Fruit fly (Drosophila melanogaster): ENCODE data around the gene MKP-4.

MKP-4 gene

DNA sequence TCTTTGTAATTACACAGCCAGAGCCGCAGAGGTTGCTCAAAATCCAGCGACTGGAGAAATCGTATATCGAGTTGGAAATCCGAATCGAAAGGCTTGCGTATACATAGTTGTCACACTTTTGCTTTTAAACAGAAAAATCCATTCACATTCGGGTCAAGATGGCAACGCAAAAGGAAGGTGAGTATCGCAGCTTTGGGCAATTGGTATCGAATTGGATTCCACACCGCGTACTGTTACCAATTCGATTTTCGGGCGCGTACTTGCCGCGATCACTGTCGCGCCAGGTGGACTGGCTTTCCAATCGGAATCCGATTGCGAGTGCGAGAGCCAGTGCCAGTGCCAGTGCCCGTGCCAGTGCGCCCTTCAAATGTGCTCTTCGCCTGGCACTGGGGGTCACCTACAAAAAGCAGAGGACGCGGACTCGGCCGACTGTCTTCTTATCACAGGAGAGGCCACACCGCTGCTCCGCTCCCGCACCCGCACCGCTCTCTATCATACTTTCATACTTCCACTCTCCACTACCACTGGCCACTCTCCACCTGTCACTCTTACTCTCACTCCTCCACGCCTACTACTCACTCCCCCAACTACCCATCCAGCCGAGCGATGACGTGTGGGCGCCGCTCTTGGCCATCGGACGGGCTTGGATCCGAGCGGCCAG is 44.7 kb downstream of the MKP-4 start:
- TF ChIP-seq CG9705 (GFP tag; optimal IDR thresholded peaks at IDR 0.05) (no peak), tai (GFP tag; optimal IDR thresholded peaks at IDR 0.05) (no peak), Vsx2 (GFP tag; optimal IDR thresholded peaks at IDR 0.05; ENCODE audit: partially characterized antibody) (peak; percentile 41)

DNA sequence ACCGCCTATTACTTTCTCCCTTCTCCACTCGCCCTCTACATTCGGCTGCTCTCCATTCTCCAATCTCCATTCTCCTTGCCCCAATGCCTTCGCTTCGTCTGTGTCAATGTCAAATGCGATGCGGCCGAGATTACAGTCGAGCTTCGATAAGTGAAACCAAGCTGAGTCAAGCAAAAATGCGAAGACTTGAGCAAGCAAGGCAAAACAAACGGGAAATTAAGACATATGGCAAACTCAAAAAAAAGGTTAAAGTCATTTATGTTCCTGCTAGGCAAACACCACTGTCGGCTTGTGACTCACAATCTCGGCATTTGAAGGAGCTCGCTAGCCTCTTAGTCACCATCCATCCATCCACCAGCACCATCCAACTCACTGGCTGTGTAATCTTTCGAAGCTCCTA is 45.5 kb downstream of the MKP-4 start:
- peak; percentile 99 for TF ChIP-seq Sp1 (GFP tag; optimal IDR thresholded peaks at IDR 0.05)
- TF ChIP-seq GATAd (GFP tag; optimal IDR thresholded peaks at IDR 0.05): peak; percentile 97
- no peak for TF ChIP-seq Dif (GFP tag; optimal IDR thresholded peaks at IDR 0.05; ENCODE audit: partially characterized antibody)
- TF ChIP-seq Hr78 (GFP tag; optimal IDR thresholded peaks at IDR 0.05): no peak
- TF ChIP-seq Rel (GFP tag; optimal IDR thresholded peaks at IDR 0.05): peak; percentile 98
- TF ChIP-seq Rel (tag; optimal IDR thresholded peaks at IDR 0.05): peak; percentile 96
- no peak for TF ChIP-seq CrebA (GFP tag; optimal IDR thresholded peaks at IDR 0.05; ENCODE audit: borderline replicate concordance)
- TF ChIP-seq N (GFP tag; optimal IDR thresholded peaks at IDR 0.05): no peak
- no peak for TF ChIP-seq lola (GFP tag; optimal IDR thresholded peaks at IDR 0.05)
- peak; percentile 94 for TF ChIP-seq sv (GFP tag; optimal IDR thresholded peaks at IDR 0.05)
- peak; percentile 95 for TF ChIP-seq Mio (GFP tag; optimal IDR thresholded peaks at IDR 0.05)
- peak; percentile 99 for TF ChIP-seq OdsH (GFP tag; optimal IDR thresholded peaks at IDR 0.05)
- TF ChIP-seq foxo (GFP tag; optimal IDR thresholded peaks at IDR 0.05): peak; percentile 98 to 100
- TF ChIP-seq psq (GFP tag; optimal IDR thresholded peaks at IDR 0.05): peak; percentile 99
- no peak for TF ChIP-seq dl (GFP tag; optimal IDR thresholded peaks at IDR 0.05; ENCODE audit: insufficient read depth in 1 of 2, partially characterized antibody in 2 of 2)
- no peak for TF ChIP-seq Abd-B (GFP tag; optimal IDR thresholded peaks at IDR 0.05)
- peak; percentile 99 for TF ChIP-seq CG32264 (GFP tag; optimal IDR thresholded peaks at IDR 0.05)
- peak; percentile 99 for TF ChIP-seq HLH106 (tag; optimal IDR thresholded peaks at IDR 0.05)
- TF ChIP-seq Myc (optimal IDR thresholded peaks at IDR 0.05): no peak
- TF ChIP-seq Vsx2 (GFP tag; optimal IDR thresholded peaks at IDR 0.05; ENCODE audit: partially characterized antibody): no peak
- peak; percentile 100 for TF ChIP-seq Hnf4 (GFP tag; optimal IDR thresholded peaks at IDR 0.05)
- no peak for TF ChIP-seq Dfd (GFP tag; optimal IDR thresholded peaks at IDR 0.05)
- peak; percentile 100 for TF ChIP-seq h (GFP tag; optimal IDR thresholded peaks at IDR 0.05)
- TF ChIP-seq Jra (GFP tag; optimal IDR thresholded peaks at IDR 0.05): peak; percentile 100
- peak; percentile 97 for TF ChIP-seq dsf (GFP tag; optimal IDR thresholded peaks at IDR 0.05; ENCODE audit: borderline replicate concordance)
- peak; percentile 100 for TF ChIP-seq woc (GFP tag; optimal IDR thresholded peaks at IDR 0.05)
- peak; percentile 99 for TF ChIP-seq CG9705 (GFP tag; optimal IDR thresholded peaks at IDR 0.05)
- TF ChIP-seq fru (GFP tag; optimal IDR thresholded peaks at IDR 0.05): peak; percentile 100
- peak; percentile 100 for TF ChIP-seq br (GFP tag; optimal IDR thresholded peaks at IDR 0.05)
- TF ChIP-seq rgr (GFP tag; optimal IDR thresholded peaks at IDR 0.05): peak; percentile 100
- TF ChIP-seq pan (optimal IDR thresholded peaks at IDR 0.05): no peak
- peak; percentile 98 for TF ChIP-seq Hr83 (GFP tag; optimal IDR thresholded peaks at IDR 0.05; ENCODE audit: poor library complexity, severe bottlenecking)
- peak; percentile 94 for TF ChIP-seq jim (GFP tag; optimal IDR thresholded peaks at IDR 0.05)
- peak; percentile 98 for TF ChIP-seq sage (GFP tag; optimal IDR thresholded peaks at IDR 0.05)
- no peak for TF ChIP-seq tai (GFP tag; optimal IDR thresholded peaks at IDR 0.05)
- peak; percentile 98 for TF ChIP-seq dmrt93B (GFP tag; optimal IDR thresholded peaks at IDR 0.05)
- TF ChIP-seq ey (GFP tag; optimal IDR thresholded peaks at IDR 0.05): peak; percentile 100
- TF ChIP-seq usp (GFP tag; optimal IDR thresholded peaks at IDR 0.05): no peak
- TF ChIP-seq brk (GFP tag; optimal IDR thresholded peaks at IDR 0.05): no peak

Measured in whole organism, wandering third instar larva.